Fruit fly (Drosophila melanogaster) whole organism: ENCODE measurements around the gene CG9775.

ENCODE experiments used
- CG8478 ChIP-seq: fragments of >200 bp; optimal IDR thresholded peaks from 2 replicates; lab custom pipeline; 2018; ENCODE audit warnings: inconsistent platforms
- Dll ChIP-seq: fragments of >200 bp; optimal IDR thresholded peaks from 2 replicates; lab custom pipeline; 2017
- EcR ChIP-seq, 2 experiments: fragments of >200 bp; optimal IDR thresholded peaks; 2 replicates each; lab custom pipeline; 2017; ENCODE audit warnings: missing biosample characterization in 2 of 2, missing genetic modification characterization in 2 of 2, missing genetic modification reagents in 2 of 2
- pan ChIP-seq: fragments of >200 bp; optimal IDR thresholded peaks from 2 replicates; lab custom pipeline; 2017
- psq ChIP-seq: fragments of >200 bp; optimal IDR thresholded peaks from 2 replicates; lab custom pipeline; 2017
- usp ChIP-seq: fragments of >200 bp; optimal IDR thresholded peaks from 2 replicates; lab custom pipeline; 2017; ENCODE audit warnings: missing biosample characterization, missing genetic modification characterization, mixed read lengths

dm6 chr3R:4654557-4655273 lies 13.1 kb upstream of the CG9775 start, which contains the start of gene spartin:
- TF ChIP-seq usp (GFP tag; lab: Kevin White, UChicago) (no peak), Dll (lab: Kevin White, UChicago) (no peak), CG8478 (lab: Kevin White, UChicago) (no peak), pan (no peak), psq (lab: Kevin White, UChicago) (no peak), EcR (GFP tag; optimal IDR thresholded peaks at IDR 0.05; lab: Kevin White, UChicago) (no peak)
